Worm (Caenorhabditis elegans) whole organism, midembryonic: ENCODE results near the gene Y62E10A.13.

ENCODE experiments used
- T22C8.4 ChIP-seq: fragments of 200-800 bp; sonication (Bioruptor generic); IDR thresholded peaks from 2 replicates; pipeline ENCODE4 v1.3.6; 2022; ENCODE audit warnings: missing genetic modification characterization, missing compliant biosample characterization
- cog-1 ChIP-seq: sonication (generic microtip); optimal IDR thresholded peaks from 2 replicates; lab custom pipeline; 2016; ENCODE audit warnings: missing genetic modification characterization, missing compliant biosample characterization
- flt-1 ChIP-seq: fragments of 200-800 bp; sonication (Bioruptor generic); IDR thresholded peaks from 2 replicates; pipeline ENCODE4 v1.3.6; 2022; ENCODE audit warnings: missing genetic modification characterization, missing compliant biosample characterization
- klf-2 ChIP-seq: fragments of 200-800 bp; sonication (Bioruptor generic); conservative IDR thresholded peaks from 2 replicates; pipeline ENCODE4 v1.3.6; 2022; ENCODE audit warnings: missing genetic modification reagents, missing genetic modification characterization, missing compliant biosample characterization
- med-1 ChIP-seq: sonication (generic microtip); optimal IDR thresholded peaks from 2 replicates; lab custom pipeline; 2017; ENCODE audit warnings: missing genetic modification characterization, mild to moderate bottlenecking, missing compliant biosample characterization, antibody characterized with exemption, missing genetic modification reagents; ENCODE audit not compliant: insufficient read depth
- ref-1 ChIP-seq: fragments of 200-800 bp; sonication (Bioruptor generic); conservative IDR thresholded peaks from 2 replicates; pipeline ENCODE4 v1.3.6; 2022; ENCODE audit warnings: missing genetic modification reagents, missing genetic modification characterization, missing compliant biosample characterization
- tab-1 ChIP-seq: fragments of 200-800 bp; sonication (Bioruptor generic); IDR thresholded peaks from 2 replicates; pipeline ENCODE4 v1.3.6; 2022; ENCODE audit warnings: missing genetic modification characterization, missing compliant biosample characterization
- ztf-23 ChIP-seq: fragments of 200-800 bp; sonication (Bioruptor generic); IDR thresholded peaks from 2 replicates; pipeline ENCODE4 v1.3.6; 2022; ENCODE audit warnings: missing genetic modification reagents, missing genetic modification characterization, missing compliant biosample characterization
- ztf-29 ChIP-seq: fragments of 200-800 bp; sonication (Bioruptor generic); IDR thresholded peaks from 2 replicates; pipeline ENCODE4 v1.3.6; 2022; ENCODE audit warnings: missing genetic modification reagents, missing genetic modification characterization, missing compliant biosample characterization

ce11 chrIV:13412845-13413383 is 14.1 kb upstream of the Y62E10A.13 start, which contains the start of gene gcl-1:
- no peak for TF ChIP-seq ref-1 (GFP tag; lab: Robert Waterston, UW)
- TF ChIP-seq med-1 (GFP tag; lab: Kevin White, UChicago), result no peak
- TF ChIP-seq flt-1 (GFP tag; lab: Robert Waterston, UW), result no peak
- no peak for TF ChIP-seq T22C8.4 (GFP tag; lab: Robert Waterston, UW)
- no peak for TF ChIP-seq klf-2
- TF ChIP-seq ztf-23, result no peak
- peak; percentile 28 for TF ChIP-seq cog-1 (tag; lab: Kevin White, UChicago)
- TF ChIP-seq tab-1 (GFP tag; lab: Robert Waterston, UW), result no peak
- TF ChIP-seq ztf-29 (GFP tag; lab: Robert Waterston, UW), result peak; percentile 57; the same call in 1 of the 2 replicates
